Worm (Caenorhabditis elegans): ENCODE results near the gene M05D6.8.

DNA sequence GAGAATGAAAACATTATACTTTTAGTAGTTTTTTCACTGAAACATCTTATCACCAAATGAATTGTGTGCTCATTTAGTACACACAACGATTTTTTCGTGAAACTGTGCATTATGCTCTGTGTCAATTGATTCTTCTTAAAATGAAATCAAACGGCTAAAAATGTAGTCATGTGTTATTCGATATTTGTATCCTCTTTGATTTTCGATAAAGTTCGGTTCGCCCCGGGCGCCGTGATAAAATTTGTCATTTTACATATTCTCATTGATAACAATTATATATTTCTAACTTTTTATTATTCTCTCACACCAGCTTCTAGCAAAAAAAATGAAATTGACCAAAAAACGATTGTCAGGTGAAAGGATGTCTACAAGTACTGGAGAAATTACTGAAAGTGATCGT is 43.7 kb upstream of the M05D6.8 start, which contains the start of gene ctg-2:
- no peak for TF ChIP-seq tbx-11 (GFP tag; IDR thresholded peaks at IDR 0.05)
- no peak for TF ChIP-seq ama-1 (optimal IDR thresholded peaks at IDR 0.05)
- TF ChIP-seq tbx-37 (GFP tag; conservative IDR thresholded peaks at IDR 0.05), result no peak
- TF ChIP-seq ceh-13 (GFP tag; optimal IDR thresholded peaks at IDR 0.05), result no peak
- no peak for TF ChIP-seq hnd-1 (tag; optimal IDR thresholded peaks at IDR 0.05)
- TF ChIP-seq ceh-36 (tag; optimal IDR thresholded peaks at IDR 0.05), result no peak

Data from whole organism, early embryonic.